Fruit fly (Drosophila melanogaster): ENCODE results near the gene comt.
A peak's percentile ranks its signal among the peaks of the same experiment; 100 is the strongest.

Gene comt

dm6 chrX:13276713-13277112 is 17.9 kb downstream of the comt start (continued):
- TF ChIP-seq CG4328 (GFP tag; optimal IDR thresholded peaks at IDR 0.05): peak; percentile 7
- peak; percentile 71 for TF ChIP-seq NfI (GFP tag; optimal IDR thresholded peaks at IDR 0.05)
- 0 out of 2 replicates have a peak, but pooled peaks have one; percentile 49 for TF ChIP-seq CG4730 (GFP tag; IDR thresholded peaks at IDR 0.05)
- peak; percentile 88 for TF ChIP-seq CG15269 (tag; optimal IDR thresholded peaks at IDR 0.05)
- peak; percentile 88 for TF ChIP-seq BtbVII (GFP tag; optimal IDR thresholded peaks at IDR 0.05)
- TF ChIP-seq Myb (GFP tag; optimal IDR thresholded peaks at IDR 0.05): no peak
- peak; percentile 49 for TF ChIP-seq CG4820 (GFP tag; optimal IDR thresholded peaks at IDR 0.05)
- peak; percentile 68 for TF ChIP-seq CG6854 (GFP tag; optimal IDR thresholded peaks at IDR 0.05)
- TF ChIP-seq CG17829 (tag; optimal IDR thresholded peaks at IDR 0.05): peak; percentile 77
- no peak for TF ChIP-seq Bteb2 (GFP tag; optimal IDR thresholded peaks at IDR 0.05)
- peak; percentile 78 for TF ChIP-seq CG31441 (GFP tag; IDR thresholded peaks at IDR 0.05)
- no peak for TF ChIP-seq shn (GFP tag; optimal IDR thresholded peaks at IDR 0.05)
- no peak for TF ChIP-seq oc (tag; optimal IDR thresholded peaks at IDR 0.05)
- TF ChIP-seq lilli (GFP tag; optimal IDR thresholded peaks at IDR 0.05): peak; percentile 41
- TF ChIP-seq CG7839 (tag; optimal IDR thresholded peaks at IDR 0.05): peak; percentile 87
- peak; percentile 72 for TF ChIP-seq CG17385 (GFP tag; optimal IDR thresholded peaks at IDR 0.05)
- no peak for TF ChIP-seq en (GFP tag; optimal IDR thresholded peaks at IDR 0.05)
- no peak for TF ChIP-seq Sin3A (optimal IDR thresholded peaks at IDR 0.05)
- no peak for TF ChIP-seq usp (GFP tag; optimal IDR thresholded peaks at IDR 0.05)
- TF ChIP-seq tup (GFP tag; optimal IDR thresholded peaks at IDR 0.05): no peak
- no peak for TF ChIP-seq CG32767 (GFP tag; IDR thresholded peaks at IDR 0.05)
- no peak for TF ChIP-seq Bdp1 (GFP tag; optimal IDR thresholded peaks at IDR 0.05)
- TF ChIP-seq gsb-n (tag; optimal IDR thresholded peaks at IDR 0.05): peak; percentile 29
- peak; percentile 30 for TF ChIP-seq abd-A (tag; optimal IDR thresholded peaks at IDR 0.05)
- peak; percentile 63 for TF ChIP-seq B-H1 (GFP tag; IDR thresholded peaks at IDR 0.05)
- TF ChIP-seq vnd (GFP tag; IDR thresholded peaks at IDR 0.05; ENCODE audit: partially characterized antibody): no peak
- peak; percentile 81 for TF ChIP-seq tgo (GFP tag; IDR thresholded peaks at IDR 0.05)
- TF ChIP-seq HLH54F (GFP tag; optimal IDR thresholded peaks at IDR 0.05): peak; percentile 2
- peak; percentile 92 for TF ChIP-seq lab (GFP tag; optimal IDR thresholded peaks at IDR 0.05)
- peak; percentile 85 for TF ChIP-seq al (GFP tag; IDR thresholded peaks at IDR 0.05)
- peak; percentile 52 for TF ChIP-seq CG8388 (GFP tag; optimal IDR thresholded peaks at IDR 0.05)
- TF ChIP-seq da (GFP tag; optimal IDR thresholded peaks at IDR 0.05): no peak
- peak; percentile 71 for TF ChIP-seq Hand (GFP tag; optimal IDR thresholded peaks at IDR 0.05)
- TF ChIP-seq hkb (optimal IDR thresholded peaks at IDR 0.05): no peak
- TF ChIP-seq hkb (GFP tag; IDR thresholded peaks at IDR 0.05): peak; percentile 85
- TF ChIP-seq aop (GFP tag; IDR thresholded peaks at IDR 0.05): no peak
- peak; percentile 77 for TF ChIP-seq CG12659 (GFP tag; optimal IDR thresholded peaks at IDR 0.05)
- peak; percentile 71 for TF ChIP-seq esg (GFP tag; conservative IDR thresholded peaks at IDR 0.05)
- TF ChIP-seq CG11247 (GFP tag; IDR thresholded peaks at IDR 0.05): peak; percentile 80
- TF ChIP-seq Asciz (GFP tag; optimal IDR thresholded peaks at IDR 0.05): peak; percentile 14
- no peak for TF ChIP-seq ato (GFP tag; IDR thresholded peaks at IDR 0.05; ENCODE audit: partially characterized antibody)
- no peak for TF ChIP-seq CG9797 (GFP tag; optimal IDR thresholded peaks at IDR 0.05)
- TF ChIP-seq D19A (tag; optimal IDR thresholded peaks at IDR 0.05): peak; percentile 57
- TF ChIP-seq Oli (tag; optimal IDR thresholded peaks at IDR 0.05): peak; percentile 79
- no peak for TF ChIP-seq CG1792 (GFP tag; optimal IDR thresholded peaks at IDR 0.05)
- TF ChIP-seq cg (GFP tag; optimal IDR thresholded peaks at IDR 0.05): no peak
- TF ChIP-seq Scr (GFP tag; IDR thresholded peaks at IDR 0.05; ENCODE audit: partially characterized antibody): no peak
- TF ChIP-seq dmrt11E (tag; optimal IDR thresholded peaks at IDR 0.05): peak; percentile 40
- peak; percentile 76 for TF ChIP-seq CG2712 (tag; optimal IDR thresholded peaks at IDR 0.05)
- TF ChIP-seq CG4707 (GFP tag; optimal IDR thresholded peaks at IDR 0.05): no peak
- TF ChIP-seq Pdp1 (GFP tag; optimal IDR thresholded peaks at IDR 0.05): no peak
